Worm (Caenorhabditis elegans) whole organism, late embryonic: ENCODE measurements around the gene ZC116.1.

Experiments
- C08G9.2 ChIP-seq: sonication (generic microtip); optimal IDR thresholded peaks from 2 replicates; lab custom pipeline; 2016; ENCODE audit warnings: mild to moderate bottlenecking, missing genetic modification characterization, moderate library complexity, missing compliant biosample characterization
- F13H6.1 ChIP-seq: sonication (generic microtip); optimal IDR thresholded peaks from 2 replicates; lab custom pipeline; 2016; ENCODE audit warnings: missing genetic modification characterization, missing compliant biosample characterization
- K02D7.2 ChIP-seq: sonication (generic microtip); optimal IDR thresholded peaks from 2 replicates; lab custom pipeline; 2017; ENCODE audit warnings: mild to moderate bottlenecking, missing genetic modification characterization, missing compliant biosample characterization
- K09A11.1 ChIP-seq: sonication (generic microtip); optimal IDR thresholded peaks from 2 replicates; lab custom pipeline; 2017; ENCODE audit warnings: antibody characterized with exemption, mild to moderate bottlenecking, missing genetic modification characterization, missing compliant biosample characterization; ENCODE audit not compliant: insufficient read depth
- Y22D7AL.16 ChIP-seq: sonication (generic microtip); optimal IDR thresholded peaks from 2 replicates; lab custom pipeline; 2016; ENCODE audit warnings: missing genetic modification characterization, missing compliant biosample characterization
- ahr-1 ChIP-seq: sonication (generic microtip); optimal IDR thresholded peaks from 2 replicates; lab custom pipeline; 2016; ENCODE audit warnings: missing genetic modification characterization, missing compliant biosample characterization
- ceh-19 ChIP-seq: fragments of 200-800 bp; sonication (Bioruptor generic); optimal IDR thresholded peaks from 2 replicates; lab custom pipeline; 2018; ENCODE audit warnings: mild to moderate bottlenecking, missing genetic modification characterization, missing compliant biosample characterization
- ceh-22 ChIP-seq: sonication (generic microtip); optimal IDR thresholded peaks from 2 replicates; lab custom pipeline; 2017; ENCODE audit warnings: missing biosample characterization, missing genetic modification characterization
- ceh-24 ChIP-seq: sonication (generic microtip); optimal IDR thresholded peaks from 2 replicates; lab custom pipeline; 2016; ENCODE audit warnings: mild to moderate bottlenecking, missing genetic modification characterization, missing compliant biosample characterization
- ceh-31 ChIP-seq: sonication (generic microtip); optimal IDR thresholded peaks from 2 replicates; lab custom pipeline; 2016; ENCODE audit warnings: missing genetic modification characterization, missing compliant biosample characterization
- ceh-34 ChIP-seq: sonication (generic microtip); optimal IDR thresholded peaks from 2 replicates; lab custom pipeline; 2016; ENCODE audit warnings: mild to moderate bottlenecking, missing genetic modification characterization, missing compliant biosample characterization
- ceh-45 ChIP-seq: fragments of 200-800 bp; sonication (Bioruptor generic); IDR thresholded peaks from 2 replicates; pipeline ENCODE4 v1.3.6; 2022; ENCODE audit warnings: missing genetic modification reagents, missing genetic modification characterization, missing compliant biosample characterization
- ceh-48 ChIP-seq: sonication (generic microtip); optimal IDR thresholded peaks from 2 replicates; lab custom pipeline; 2016; ENCODE audit warnings: missing genetic modification characterization, inconsistent platforms, missing compliant biosample characterization
- ceh-6 ChIP-seq: fragments of 200-800 bp; sonication (Bioruptor generic); optimal IDR thresholded peaks from 2 replicates; lab custom pipeline; 2018; ENCODE audit warnings: mild to moderate bottlenecking, missing genetic modification characterization, missing compliant biosample characterization
- ceh-9 ChIP-seq: sonication (generic microtip); optimal IDR thresholded peaks from 2 replicates; lab custom pipeline; 2016; ENCODE audit warnings: mild to moderate bottlenecking, missing genetic modification characterization, inconsistent platforms, missing compliant biosample characterization
- che-1 ChIP-seq: sonication (generic microtip); optimal IDR thresholded peaks from 2 replicates; lab custom pipeline; 2016; ENCODE audit warnings: mild to moderate bottlenecking, missing genetic modification characterization, missing compliant biosample characterization
- elt-2 ChIP-seq: sonication (generic microtip); optimal IDR thresholded peaks from 2 replicates; lab custom pipeline; 2016; ENCODE audit warnings: missing genetic modification reagents, missing genetic modification characterization, missing compliant biosample characterization
- elt-4 ChIP-seq: sonication (generic microtip); optimal IDR thresholded peaks from 2 replicates; lab custom pipeline; 2016; ENCODE audit warnings: missing genetic modification characterization, missing compliant biosample characterization
- gmeb-2 ChIP-seq: sonication (generic microtip); optimal IDR thresholded peaks from 2 replicates; lab custom pipeline; 2016; ENCODE audit warnings: missing genetic modification characterization, inconsistent platforms, missing compliant biosample characterization
- hlh-15 ChIP-seq: sonication (generic microtip); optimal IDR thresholded peaks from 2 replicates; lab custom pipeline; 2016; ENCODE audit warnings: missing genetic modification characterization, missing compliant biosample characterization
- hlh-6 ChIP-seq: sonication (generic microtip); optimal IDR thresholded peaks from 2 replicates; lab custom pipeline; 2016; ENCODE audit warnings: missing genotype, missing genetic modification characterization, missing compliant biosample characterization
- hlh-8 ChIP-seq: sonication (generic microtip); optimal IDR thresholded peaks from 2 replicates; lab custom pipeline; 2016; ENCODE audit warnings: missing genotype, missing genetic modification characterization, missing compliant biosample characterization
- lim-6 ChIP-seq: sonication (generic microtip); optimal IDR thresholded peaks from 2 replicates; lab custom pipeline; 2016; ENCODE audit warnings: missing genetic modification characterization, missing compliant biosample characterization
- madf-2 ChIP-seq: sonication (generic microtip); optimal IDR thresholded peaks from 2 replicates; lab custom pipeline; 2017; ENCODE audit warnings: missing genetic modification characterization, missing compliant biosample characterization
- nfya-1 ChIP-seq: sonication (generic microtip); optimal IDR thresholded peaks from 2 replicates; lab custom pipeline; 2017; ENCODE audit warnings: missing genetic modification characterization, mild to moderate bottlenecking, missing compliant biosample characterization, antibody characterized with exemption, moderate library complexity
- pag-3 ChIP-seq: sonication (generic microtip); optimal IDR thresholded peaks from 2 replicates; lab custom pipeline; 2016; ENCODE audit warnings: missing compliant biosample characterization, missing genetic modification characterization, borderline replicate concordance
- pat-9 ChIP-seq: fragments of 200-800 bp; sonication (Bioruptor generic); optimal IDR thresholded peaks from 2 replicates; lab custom pipeline; 2018; ENCODE audit warnings: mild to moderate bottlenecking, missing genetic modification characterization, moderate library complexity, missing compliant biosample characterization
- pax-1 ChIP-seq: fragments of 150-350 bp; optimal IDR thresholded peaks from 2 replicates; lab custom pipeline; 2014; ENCODE audit warnings: missing biosample characterization, missing genetic modification characterization
- pha-4 ChIP-seq: fragments of 150-350 bp; optimal IDR thresholded peaks from 2 replicates; lab custom pipeline; 2018; ENCODE audit warnings: missing biosample characterization, missing genetic modification reagents, missing genetic modification characterization
- pqm-1 ChIP-seq: sonication (generic microtip); optimal IDR thresholded peaks from 2 replicates; lab custom pipeline; 2016; ENCODE audit warnings: missing genetic modification characterization, missing compliant biosample characterization
- pros-1 ChIP-seq: fragments of 150-350 bp; optimal IDR thresholded peaks from 2 replicates; lab custom pipeline; 2014; ENCODE audit warnings: missing biosample characterization, missing genetic modification reagents, missing genetic modification characterization
- sox-4 ChIP-seq: sonication (generic microtip); optimal IDR thresholded peaks from 2 replicates; lab custom pipeline; 2017; ENCODE audit warnings: mild to moderate bottlenecking, missing genetic modification characterization, inconsistent platforms, missing compliant biosample characterization
- syd-9 ChIP-seq: sonication (generic microtip); optimal IDR thresholded peaks from 2 replicates; lab custom pipeline; 2016; ENCODE audit warnings: mild to moderate bottlenecking, missing genetic modification characterization, moderate library complexity, missing compliant biosample characterization
- unc-3 ChIP-seq, 2 experiments: fragments of 200-800 bp in 1 of 2; sonication (Bioruptor generic) in 1 of 2; sonication (generic microtip) in 1 of 2; conservative IDR thresholded peaks in 1 of 2; optimal IDR thresholded peaks in 1 of 2; 2 replicates each; pipeline versions ENCODE4 v1.3.6 to Lab custom; 2016 to 2022; ENCODE audit warnings: missing compliant biosample characterization in 2 of 2, missing genetic modification characterization in 2 of 2, missing genetic modification reagents in 1 of 2
- unc-42 ChIP-seq: sonication (generic microtip); optimal IDR thresholded peaks from 2 replicates; lab custom pipeline; 2016; ENCODE audit warnings: missing genotype, missing genetic modification characterization, missing compliant biosample characterization
- unc-55 ChIP-seq: sonication (generic microtip); optimal IDR thresholded peaks from 2 replicates; lab custom pipeline; 2017; ENCODE audit warnings: missing biosample characterization, missing genetic modification reagents, missing genetic modification characterization
- zip-5 ChIP-seq: sonication (generic microtip); optimal IDR thresholded peaks from 2 replicates; lab custom pipeline; 2016; ENCODE audit warnings: missing genetic modification characterization, missing compliant biosample characterization

Gene ZC116.1

ce11 chrV:12608857-12609256, 769 bp upstream of the ZC116.1 start, which contains the start of gene ZC116.5:
Gene ZC116.5 (minus strand): TSS chrV:12608957.
- TF ChIP-seq hlh-6 (tag; lab: Kevin White, UChicago) (no peak), pax-1 (tag; lab: Kevin White, UChicago) (no peak), K09A11.1 (tag; lab: Kevin White, UChicago) (no peak), pag-3 (no peak), ceh-34 (no peak)

DNA sequence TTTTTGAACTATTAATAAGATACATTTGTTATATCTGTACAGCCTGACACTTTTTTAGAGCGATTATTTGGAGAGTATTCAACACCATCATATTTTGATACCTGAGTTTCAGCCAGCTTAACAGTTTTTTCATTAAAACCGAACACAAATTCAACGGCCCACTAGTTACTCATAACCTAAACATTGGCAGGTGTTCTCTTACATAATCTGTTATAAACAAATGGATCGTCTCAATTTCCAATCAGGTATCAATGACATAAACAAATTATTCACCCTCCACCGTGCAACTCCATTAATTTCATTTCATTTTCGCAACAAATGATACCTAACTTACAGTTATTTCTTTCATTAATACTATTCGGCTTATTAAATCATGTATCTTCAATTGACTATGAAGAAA, 1.4 kb downstream of the ZC116.1 start, which contains the start of gene cubn-1:
TSS of gene cubn-1 (plus strand) at position 301 of the 400 bp plus-strand sequence.
- TF ChIP-seq ceh-45 (GFP tag; lab: Robert Waterston, UW) (no peak), che-1 (no peak), pros-1 (no peak), gmeb-2 (tag; lab: Kevin White, UChicago) (no peak), ceh-22 (tag; lab: Kevin White, UChicago) (no peak), ceh-9 (tag; lab: Kevin White, UChicago) (no peak), sox-4 (tag; lab: Kevin White, UChicago) (no peak), syd-9 (tag; lab: Kevin White, UChicago) (no peak), hlh-8 (tag; lab: Kevin White, UChicago) (no peak), ceh-31 (tag; lab: Kevin White, UChicago) (no peak), ahr-1 (tag; lab: Kevin White, UChicago) (no peak), pax-1 (tag; lab: Kevin White, UChicago) (no peak), Y22D7AL.16 (tag; lab: Kevin White, UChicago) (no peak), elt-2 (tag; lab: Kevin White, UChicago) (no peak), ceh-48 (tag; lab: Kevin White, UChicago) (no peak), ceh-6 (GFP tag; lab: Kevin White, UChicago) (no peak), ceh-19 (GFP tag; lab: Kevin White, UChicago) (no peak), nfya-1 (tag; lab: Kevin White, UChicago) (no peak)

- TF ChIP-seq pha-4 (tag; lab: Kevin White, UChicago) (no peak), lim-6 (tag; lab: Kevin White, UChicago) (no peak), unc-3 (GFP tag; conservative IDR thresholded peaks at IDR 0.05; lab: Robert Waterston, UW) (no peak), unc-3 (tag; optimal IDR thresholded peaks at IDR 0.05; lab: Kevin White, UChicago) (no peak), zip-5 (tag; lab: Kevin White, UChicago) (no peak), madf-2 (tag; lab: Kevin White, UChicago) (no peak), pqm-1 (tag; lab: Kevin White, UChicago) (no peak), unc-42 (tag; lab: Kevin White, UChicago) (no peak), Y22D7AL.16 (tag; lab: Kevin White, UChicago) (no peak), C08G9.2 (tag; lab: Kevin White, UChicago) (no peak), pax-1 (tag; lab: Kevin White, UChicago) (no peak), unc-55 (GFP tag; lab: Kevin White, UChicago) (no peak), K09A11.1 (tag; lab: Kevin White, UChicago) (no peak), elt-4 (tag; lab: Kevin White, UChicago) (no peak), pat-9 (tag; lab: Kevin White, UChicago) (no peak), K02D7.2 (tag; lab: Kevin White, UChicago) (no peak)
Measured at ce11 chrV:12612118-12612517, 2.5 kb downstream of the ZC116.1 start, which contains the start of gene cyc-2.2. Gene cyc-2.2 (minus strand): TSS chrV:12612218.

DNA sequence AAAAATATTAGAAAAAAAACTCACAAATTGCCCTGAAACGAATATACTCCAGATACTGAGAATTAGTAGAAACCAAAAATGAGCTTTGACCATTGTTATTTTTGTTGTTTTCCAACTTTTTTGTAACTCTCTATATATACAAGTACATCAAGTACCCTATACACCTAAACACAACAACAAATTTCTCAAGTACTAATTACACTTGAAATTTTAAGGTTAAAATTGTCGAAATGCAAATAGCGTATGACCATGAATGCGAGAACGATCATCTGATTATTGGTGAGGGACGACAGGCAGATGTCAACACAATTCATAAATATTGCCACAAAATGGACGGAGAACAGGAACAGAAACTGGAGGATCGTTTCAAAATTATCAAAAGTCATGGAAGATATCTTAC, 14.7 kb downstream of the ZC116.1 start, which contains the start of gene F56H9.9:
TSS of gene F56H9.9 (minus strand) at position 101 of the 400 bp plus-strand sequence.
- TF ChIP-seq ceh-24 (tag; lab: Kevin White, UChicago) = no peak
- TF ChIP-seq F13H6.1 = no peak
- TF ChIP-seq ceh-31 (tag; lab: Kevin White, UChicago) = no peak
- no peak for TF ChIP-seq hlh-15 (tag; lab: Kevin White, UChicago)
- TF ChIP-seq ceh-6 (GFP tag; lab: Kevin White, UChicago) = no peak
- TF ChIP-seq unc-55 (GFP tag; lab: Kevin White, UChicago) = no peak
- TF ChIP-seq K02D7.2 (tag; lab: Kevin White, UChicago) = no peak
